Fruit fly (Drosophila melanogaster): Measurements from ENCODE around the gene mbo.

Gene mbo

dm6 chr3R:12644621-12645310 lies 34.1 kb downstream of the mbo start (continued):
- TF ChIP-seq bigmax (GFP tag; optimal IDR thresholded peaks at IDR 0.05) (no peak), CG13775 (GFP tag; optimal IDR thresholded peaks at IDR 0.05) (no peak), D (optimal IDR thresholded peaks at IDR 0.05) (no peak), D (GFP tag; optimal IDR thresholded peaks at IDR 0.05) (peak; percentile 0), Mes4 (GFP tag; optimal IDR thresholded peaks at IDR 0.05) (peak; percentile 19), CG14667 (GFP tag; IDR thresholded peaks at IDR 0.05) (no peak), dysf (GFP tag; IDR thresholded peaks at IDR 0.05) (no peak), Ptx1 (GFP tag; IDR thresholded peaks at IDR 0.05) (0 out of 2 replicates have a peak, but pooled peaks have one; percentile 29), CG15479 (GFP tag; optimal IDR thresholded peaks at IDR 0.05) (no peak), pho (GFP tag; optimal IDR thresholded peaks at IDR 0.05) (no peak), Med (GFP tag) (peak; percentile 65), CG14710 (tag; optimal IDR thresholded peaks at IDR 0.05) (no peak), CG4328 (GFP tag; optimal IDR thresholded peaks at IDR 0.05) (no peak), Hr78 (GFP tag; optimal IDR thresholded peaks at IDR 0.05) (peak in 1 of 2 experiments; percentile 80), Fer3 (tag; optimal IDR thresholded peaks at IDR 0.05) (no peak), Kr (GFP tag; optimal IDR thresholded peaks at IDR 0.05) (no peak), CG6272 (GFP tag; IDR thresholded peaks at IDR 0.05) (no peak), Abd-B (GFP tag; optimal IDR thresholded peaks at IDR 0.05) (no peak), CG13296 (GFP tag; optimal IDR thresholded peaks at IDR 0.05) (no peak), tin (GFP tag; optimal IDR thresholded peaks at IDR 0.05) (no peak), nmo (GFP tag; optimal IDR thresholded peaks at IDR 0.05) (peak; percentile 30), BEAF-32 (GFP tag; optimal IDR thresholded peaks at IDR 0.05) (no peak), nom (GFP tag; optimal IDR thresholded peaks at IDR 0.05) (no peak), prd (optimal IDR thresholded peaks at IDR 0.05) (no peak), prd (GFP tag; IDR thresholded peaks at IDR 0.05) (peak; percentile 6; the same call in 1 of the 3 replicates), wdn (GFP tag; IDR thresholded peaks at IDR 0.05) (no peak), Dek (tag; optimal IDR thresholded peaks at IDR 0.05) (no peak), Atf6 (GFP tag; IDR thresholded peaks at IDR 0.05) (no peak), CG6654 (GFP tag; optimal IDR thresholded peaks at IDR 0.05) (no peak), CG10366 (GFP tag; IDR thresholded peaks at IDR 0.05) (no peak), abd-A (tag; optimal IDR thresholded peaks at IDR 0.05) (no peak), CG12219 (GFP tag; optimal IDR thresholded peaks at IDR 0.05) (no peak), unpg (GFP tag; optimal IDR thresholded peaks at IDR 0.05) (peak; percentile 18), YL-1 (GFP tag; optimal IDR thresholded peaks at IDR 0.05) (no peak), Ada2b (GFP tag; IDR thresholded peaks at IDR 0.05) (no peak), Sin3A (optimal IDR thresholded peaks at IDR 0.05) (no peak), Lpt (GFP tag; optimal IDR thresholded peaks at IDR 0.05) (no peak), jing (GFP tag; optimal IDR thresholded peaks at IDR 0.05) (peak; percentile 26), tgo (GFP tag; IDR thresholded peaks at IDR 0.05) (no peak; the same call in 2 of the 3 replicates), oc (tag; optimal IDR thresholded peaks at IDR 0.05) (no peak), CG6854 (GFP tag; optimal IDR thresholded peaks at IDR 0.05) (no peak), Six4 (GFP tag; optimal IDR thresholded peaks at IDR 0.05) (no peak), CG5953 (GFP tag; IDR thresholded peaks at IDR 0.05) (no peak), ap (GFP tag; IDR thresholded peaks at IDR 0.05) (0 out of 2 replicates have a peak, but pooled peaks have one; percentile 7), ase (GFP tag; IDR thresholded peaks at IDR 0.05) (0 out of 3 replicates have a peak, but pooled peaks have one; percentile 7), peb (GFP tag; IDR thresholded peaks at IDR 0.05) (no peak), gro (GFP tag; optimal IDR thresholded peaks at IDR 0.05) (no peak), E2f2 (GFP tag; IDR thresholded peaks at IDR 0.05) (no peak), CG1792 (GFP tag; optimal IDR thresholded peaks at IDR 0.05) (no peak), shn (GFP tag; optimal IDR thresholded peaks at IDR 0.05) (no peak), gcm (GFP tag; optimal IDR thresholded peaks at IDR 0.05) (no peak)
